Fruit fly (Drosophila melanogaster): ENCODE measurements around the gene CG9682.

DNA sequence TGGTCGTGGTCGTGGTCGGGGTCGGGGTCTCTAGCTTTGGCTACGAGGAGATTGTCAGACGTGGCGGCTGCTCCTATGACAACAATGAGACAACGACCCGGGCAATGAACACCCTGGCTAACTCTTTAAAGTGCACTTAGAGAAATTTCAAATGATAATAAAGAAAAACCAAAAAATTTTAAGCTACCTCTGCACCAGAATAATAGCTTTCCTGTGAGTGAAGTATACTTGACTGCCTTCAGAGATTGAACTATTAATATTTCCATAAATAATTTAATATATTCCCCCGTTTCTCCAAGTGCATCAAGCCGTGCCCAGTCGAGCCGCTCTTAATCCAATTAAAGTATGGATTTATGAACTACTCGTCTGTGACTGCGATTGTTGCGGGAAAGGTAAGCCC is 13.0 kb downstream of the CG9682 start:
- TF ChIP-seq Ets98B (GFP tag; IDR thresholded peaks at IDR 0.05), result peak; percentile 14; the same call in 1 of the 2 replicates
- peak; percentile 56 for TF ChIP-seq Snoo (tag; optimal IDR thresholded peaks at IDR 0.05)
- TF ChIP-seq CG12605 (GFP tag; IDR thresholded peaks at IDR 0.05), result no peak

Measured in whole organism, pupa.